Worm (Caenorhabditis elegans) whole organism, L1 larva: ENCODE data around the gene C29F9.8.
A peak's percentile ranks its signal among the peaks of the same experiment; 100 is the strongest.

Experiments used
- lin-15B ChIP-seq: fragments of 150-350 bp; sonication (generic microtip); optimal IDR thresholded peaks from 3 replicates; lab custom pipeline; 2014; ENCODE audit warnings: missing biosample characterization, missing genetic modification characterization
- lsy-2 ChIP-seq, 2 experiments: fragments of 150-350 bp; optimal IDR thresholded peaks; 2 replicates each; lab custom pipeline; 2014; ENCODE audit warnings: missing biosample characterization in 2 of 2, missing genetic modification characterization in 2 of 2
- mdl-1 ChIP-seq, 2 experiments: fragments of 150-350 bp; optimal IDR thresholded peaks; 2 replicates each; lab custom pipeline; 2014 to 2017; ENCODE audit warnings: missing biosample characterization in 2 of 2, missing genetic modification characterization in 2 of 2, inconsistent platforms in 1 of 2
- pqm-1 ChIP-seq: sonication (generic microtip); optimal IDR thresholded peaks from 3 replicates; lab custom pipeline; 2017; ENCODE audit warnings: missing biosample characterization, missing genetic modification characterization
- skn-1 ChIP-seq: fragments of 150-350 bp; optimal IDR thresholded peaks from 2 replicates; lab custom pipeline; 2014; ENCODE audit warnings: missing biosample characterization, missing genetic modification characterization
- unc-86 ChIP-seq: sonication (generic microtip); optimal IDR thresholded peaks from 2 replicates; lab custom pipeline; 2016; ENCODE audit warnings: missing genetic modification characterization, missing compliant biosample characterization

DNA sequence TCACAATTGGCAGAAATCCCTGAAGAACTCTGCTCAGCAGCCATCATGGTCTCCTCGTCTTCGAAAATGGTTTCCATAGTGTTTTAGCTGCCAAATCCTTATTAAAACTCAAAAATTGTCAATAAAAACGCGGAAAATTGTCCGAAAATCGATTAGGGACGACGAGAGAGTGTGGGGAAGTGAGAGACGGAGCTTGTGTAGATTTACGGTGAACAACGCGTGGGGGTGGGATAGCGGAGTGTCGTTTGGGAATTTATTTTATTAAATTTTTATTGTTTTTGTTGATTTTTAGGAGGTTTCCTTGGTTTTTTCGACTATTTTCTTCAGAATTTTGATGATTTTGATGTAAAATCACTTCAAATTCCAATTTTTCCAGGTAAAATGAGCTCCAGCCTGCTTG is 9.7 kb downstream of the C29F9.8 start, which contains the start of the genes F54C4.4 and mrpl-40:
- TF ChIP-seq lsy-2 (tag; optimal IDR thresholded peaks at IDR 0.05; lab: Kevin White, UChicago), result peak; percentile 81 to 83
- TF ChIP-seq unc-86 (tag; lab: Kevin White, UChicago), result peak; percentile 72
- peak; percentile 46 for TF ChIP-seq lin-15B (tag; lab: Kevin White, UChicago)
- TF ChIP-seq skn-1 (tag; lab: Kevin White, UChicago), result peak; percentile 29
- peak in 1 of 2 experiments; percentile 34 for TF ChIP-seq mdl-1 (tag; optimal IDR thresholded peaks at IDR 0.05; lab: Kevin White, UChicago)
- no peak for TF ChIP-seq pqm-1 (tag; lab: Kevin White, UChicago)
